Worm (Caenorhabditis elegans): Measurements from ENCODE around the gene W02A2.5.

W02A2.5 gene

ce11 chrIV:13393246-13393716 lies 50.6 kb downstream of the W02A2.5 start (continued):
- peak in 1 of 2 experiments; percentile 31 for TF ChIP-seq mdl-1 (tag; optimal IDR thresholded peaks at IDR 0.05)
- no peak for TF ChIP-seq zag-1 (tag; optimal IDR thresholded peaks at IDR 0.05)
- TF ChIP-seq ZK546.5 (tag; optimal IDR thresholded peaks at IDR 0.05), result no peak
- no peak for TF ChIP-seq mbf-1 (tag; optimal IDR thresholded peaks at IDR 0.05)
- no peak for TF ChIP-seq peb-1 (tag; optimal IDR thresholded peaks at IDR 0.05)
- TF ChIP-seq skn-1 (tag; optimal IDR thresholded peaks at IDR 0.05), result no peak
- TF ChIP-seq blmp-1 (tag; optimal IDR thresholded peaks at IDR 0.05; ENCODE audit: insufficient read depth), result no peak
- peak in 1 of 2 experiments; percentile 42 for TF ChIP-seq lsy-2 (tag; optimal IDR thresholded peaks at IDR 0.05)
- TF ChIP-seq elt-1 (tag; optimal IDR thresholded peaks at IDR 0.05), result no peak

- peak; percentile 8 for TF ChIP-seq fos-1 (tag; optimal IDR thresholded peaks at IDR 0.05)
- no peak for TF ChIP-seq Y55F3AM.14 (GFP tag; optimal IDR thresholded peaks at IDR 0.05)
- peak; percentile 59 for TF ChIP-seq blmp-1 (tag; optimal IDR thresholded peaks at IDR 0.05; ENCODE audit: insufficient read depth)
Measured at ce11 chrIV:13394686-13395085, 52.0 kb downstream of the W02A2.5 start.

- peak; percentile 85 for TF ChIP-seq Y55F3AM.14 (GFP tag; optimal IDR thresholded peaks at IDR 0.05)
- TF ChIP-seq aly-2 (tag; optimal IDR thresholded peaks at IDR 0.05), result no peak
- TF ChIP-seq crh-2 (tag; optimal IDR thresholded peaks at IDR 0.05), result peak; percentile 89
- TF ChIP-seq mab-5 (tag; optimal IDR thresholded peaks at IDR 0.05), result no peak
- peak; percentile 97 for TF ChIP-seq sma-3 (GFP tag; optimal IDR thresholded peaks at IDR 0.05)
- no peak for TF ChIP-seq nhr-237 (tag; optimal IDR thresholded peaks at IDR 0.05)
- TF ChIP-seq ztf-4 (tag; optimal IDR thresholded peaks at IDR 0.05), result no peak
- TF ChIP-seq R02D3.7 (tag; optimal IDR thresholded peaks at IDR 0.05), result no peak
- no peak for TF ChIP-seq nhr-23 (tag; optimal IDR thresholded peaks at IDR 0.05)
- TF ChIP-seq fos-1 (tag; optimal IDR thresholded peaks at IDR 0.05), result peak; percentile 81
- peak; percentile 93 for TF ChIP-seq nhr-21 (tag; optimal IDR thresholded peaks at IDR 0.05)
- TF ChIP-seq blmp-1 (tag; optimal IDR thresholded peaks at IDR 0.05; ENCODE audit: insufficient read depth), result peak; percentile 60
- no peak for TF ChIP-seq nhr-77 (tag; optimal IDR thresholded peaks at IDR 0.05)
- peak; percentile 70 for TF ChIP-seq lin-11 (tag; optimal IDR thresholded peaks at IDR 0.05)
- no peak for TF ChIP-seq unc-39 (tag; optimal IDR thresholded peaks at IDR 0.05)
- TF ChIP-seq zag-1 (tag; optimal IDR thresholded peaks at IDR 0.05), result peak; percentile 69
- no peak for TF ChIP-seq peb-1 (tag; optimal IDR thresholded peaks at IDR 0.05)
- peak; percentile 73 to 91 for TF ChIP-seq mdl-1 (tag; optimal IDR thresholded peaks at IDR 0.05)
- TF ChIP-seq nhr-25 (tag; optimal IDR thresholded peaks at IDR 0.05), result peak; percentile 91
- peak; percentile 99 for TF ChIP-seq sma-9 (GFP tag; optimal IDR thresholded peaks at IDR 0.05)
- TF ChIP-seq sma-9 (tag; optimal IDR thresholded peaks at IDR 0.05), result peak; percentile 33
- no peak for TF ChIP-seq mbf-1 (tag; optimal IDR thresholded peaks at IDR 0.05)
- peak; percentile 83 for TF ChIP-seq sem-4 (tag; optimal IDR thresholded peaks at IDR 0.05)
- TF ChIP-seq snpc-4 (tag; optimal IDR thresholded peaks at IDR 0.05), result peak; percentile 31
- TF ChIP-seq alr-1 (tag; optimal IDR thresholded peaks at IDR 0.05), result no peak
- peak; percentile 31 for TF ChIP-seq nhr-6 (tag; optimal IDR thresholded peaks at IDR 0.05)
- peak; percentile 9 for TF ChIP-seq ceh-16 (tag; optimal IDR thresholded peaks at IDR 0.05)
- TF ChIP-seq unc-55 (GFP tag; optimal IDR thresholded peaks at IDR 0.05), result peak; percentile 86
- peak; percentile 100 for TF ChIP-seq nhr-129 (tag; optimal IDR thresholded peaks at IDR 0.05)
- peak; percentile 91 for TF ChIP-seq F13H6.1 (tag; optimal IDR thresholded peaks at IDR 0.05)
- TF ChIP-seq lsy-2 (tag; optimal IDR thresholded peaks at IDR 0.05), result peak in 1 of 2 experiments; percentile 85
- TF ChIP-seq lin-39 (tag; optimal IDR thresholded peaks at IDR 0.05), result no peak
- TF ChIP-seq lin-13 (GFP tag; optimal IDR thresholded peaks at IDR 0.05), result peak; percentile 76
- no peak for TF ChIP-seq ceh-82 (tag; optimal IDR thresholded peaks at IDR 0.05)
- peak; percentile 94 for TF ChIP-seq egl-27 (tag; optimal IDR thresholded peaks at IDR 0.05)
- no peak for TF ChIP-seq nhr-10 (tag; optimal IDR thresholded peaks at IDR 0.05)
- peak; percentile 69 for TF ChIP-seq gmeb-1 (tag; optimal IDR thresholded peaks at IDR 0.05)
- TF ChIP-seq C34F6.9 (tag; optimal IDR thresholded peaks at IDR 0.05), result peak; percentile 87
Measured at ce11 chrIV:13395255-13395654, 52.6 kb downstream of the W02A2.5 start.

Measured in whole organism, L2 larva.